Fruit fly (Drosophila melanogaster): Measurements from ENCODE around the gene poe.

poe gene

DNA sequence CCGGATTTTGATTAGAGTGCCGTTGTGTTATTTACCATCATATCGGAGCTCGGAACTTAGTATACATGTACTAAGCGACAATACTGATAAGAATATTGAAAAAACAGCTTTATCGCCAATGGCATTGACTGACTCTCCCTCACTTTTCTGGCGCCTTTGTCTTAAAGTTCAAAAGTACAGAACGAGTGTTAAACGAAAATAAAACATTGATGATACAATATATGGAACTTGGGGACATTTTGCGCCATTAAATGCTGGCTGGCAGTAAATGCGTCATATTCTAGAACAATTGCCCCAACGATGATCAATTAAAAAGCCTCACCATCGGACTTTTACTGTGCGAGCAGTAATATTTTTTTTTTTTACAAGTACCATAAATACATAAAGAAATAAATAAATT, 23.8 kb upstream of the poe start (continued):
- TF ChIP-seq CG11294 (GFP tag; IDR thresholded peaks at IDR 0.05) (no peak), Hr38 (GFP tag; optimal IDR thresholded peaks at IDR 0.05) (no peak), CG9139 (GFP tag; optimal IDR thresholded peaks at IDR 0.05) (peak; percentile 37), CG6276 (GFP tag; optimal IDR thresholded peaks at IDR 0.05) (no peak), CG3032 (tag; optimal IDR thresholded peaks at IDR 0.05) (no peak), CG8119 (GFP tag; IDR thresholded peaks at IDR 0.05) (no peak), CG6792 (GFP tag; optimal IDR thresholded peaks at IDR 0.05) (no peak), topi (GFP tag; optimal IDR thresholded peaks at IDR 0.05) (no peak), Gug (GFP tag; IDR thresholded peaks at IDR 0.05) (no peak), CG15336 (GFP tag; IDR thresholded peaks at IDR 0.05) (no peak), dac (GFP tag; optimal IDR thresholded peaks at IDR 0.05) (no peak)

DNA sequence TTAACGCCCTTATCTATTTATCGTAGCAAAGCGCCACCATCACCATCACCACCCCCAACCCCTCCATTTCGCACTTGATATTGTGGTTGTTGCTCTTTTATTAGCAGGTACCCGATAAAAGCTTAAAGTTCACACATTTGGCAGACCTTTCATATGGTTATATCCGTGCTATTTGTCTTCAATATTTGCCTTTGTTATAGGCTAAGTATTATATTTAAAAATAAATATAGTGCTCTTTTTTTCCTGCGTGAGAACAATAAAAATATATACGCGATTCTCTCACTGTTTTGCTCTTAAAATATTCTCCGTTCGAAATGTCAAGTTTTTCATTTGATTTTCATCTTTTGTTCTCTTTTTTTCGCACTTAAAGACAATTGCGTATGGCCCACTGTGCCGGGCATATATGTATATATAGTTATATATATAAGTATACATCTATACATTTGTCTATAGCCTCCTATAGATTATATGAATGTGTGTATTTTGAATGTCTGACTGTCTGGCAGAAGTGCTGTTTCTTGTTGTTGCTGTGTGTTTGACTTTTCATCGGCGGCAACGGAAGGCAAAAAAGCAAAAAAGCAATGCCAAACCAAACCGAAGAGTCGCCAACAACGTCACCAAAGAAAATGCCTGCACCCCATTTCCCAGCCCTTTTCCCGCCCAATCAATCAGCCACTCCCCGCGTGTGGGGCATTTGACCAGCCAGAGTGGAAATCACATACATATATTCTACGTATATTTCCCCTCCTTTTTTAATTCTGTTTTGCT, 22.8 kb upstream of the poe start:
- TF ChIP-seq Sox15 (GFP tag; optimal IDR thresholded peaks at IDR 0.05) (no peak), Ets21C (GFP tag; optimal IDR thresholded peaks at IDR 0.05) (no peak), dsx (GFP tag; optimal IDR thresholded peaks at IDR 0.05; ENCODE audit: poor library complexity, severe bottlenecking) (no peak), ss (GFP tag; optimal IDR thresholded peaks at IDR 0.05) (no peak), Sox14 (GFP tag; optimal IDR thresholded peaks at IDR 0.05) (no peak), CG10631 (GFP tag; optimal IDR thresholded peaks at IDR 0.05) (no peak), CG3919 (GFP tag; optimal IDR thresholded peaks at IDR 0.05) (no peak), fd59A (GFP tag; optimal IDR thresholded peaks at IDR 0.05) (no peak), CG34406 (GFP tag; optimal IDR thresholded peaks at IDR 0.05) (no peak), CG32006 (GFP tag; optimal IDR thresholded peaks at IDR 0.05) (peak; percentile 42), CG6808 (GFP tag; optimal IDR thresholded peaks at IDR 0.05) (no peak), CG8119 (GFP tag; IDR thresholded peaks at IDR 0.05) (peak; percentile 36; the same call in 2 of the 3 replicates), spab (GFP tag; optimal IDR thresholded peaks at IDR 0.05) (no peak), CG3032 (tag; optimal IDR thresholded peaks at IDR 0.05) (no peak), CG11762 (GFP tag; optimal IDR thresholded peaks at IDR 0.05; ENCODE audit: insufficient read depth) (no peak), CG9139 (GFP tag; optimal IDR thresholded peaks at IDR 0.05) (no peak), CG6276 (GFP tag; optimal IDR thresholded peaks at IDR 0.05) (peak; percentile 19), Gug (GFP tag; IDR thresholded peaks at IDR 0.05) (no peak), fkh (GFP tag; optimal IDR thresholded peaks at IDR 0.05) (peak; percentile 41), Hr4 (GFP tag; optimal IDR thresholded peaks at IDR 0.05) (peak; percentile 7), Smox (GFP tag; optimal IDR thresholded peaks at IDR 0.05) (no peak), svp (GFP tag) (peak; percentile 53), Sox102F (GFP tag; optimal IDR thresholded peaks at IDR 0.05) (no peak), cyc (GFP tag; optimal IDR thresholded peaks at IDR 0.05) (no peak), dac (GFP tag; optimal IDR thresholded peaks at IDR 0.05) (no peak), CG6854 (GFP tag; optimal IDR thresholded peaks at IDR 0.05) (no peak), pdm3 (GFP tag; optimal IDR thresholded peaks at IDR 0.05) (no peak), vri (GFP tag; optimal IDR thresholded peaks at IDR 0.05) (no peak), CG1621 (tag; optimal IDR thresholded peaks at IDR 0.05) (no peak), net (GFP tag; optimal IDR thresholded peaks at IDR 0.05) (no peak), OdsH (GFP tag; optimal IDR thresholded peaks at IDR 0.05) (no peak), achi (GFP tag; optimal IDR thresholded peaks at IDR 0.05) (no peak), CG8632 (GFP tag; optimal IDR thresholded peaks at IDR 0.05) (no peak), eg (GFP tag; IDR thresholded peaks at IDR 0.05) (peak; percentile 57; the same call in 2 of the 3 replicates), CG11294 (GFP tag; IDR thresholded peaks at IDR 0.05) (no peak), Met (GFP tag; optimal IDR thresholded peaks at IDR 0.05) (no peak), esn (GFP tag; optimal IDR thresholded peaks at IDR 0.05) (no peak), Ets96B (tag; optimal IDR thresholded peaks at IDR 0.05) (peak; percentile 4), CG16779 (tag; optimal IDR thresholded peaks at IDR 0.05) (no peak), lz (GFP tag; optimal IDR thresholded peaks at IDR 0.05) (no peak), Blimp-1 (GFP tag; optimal IDR thresholded peaks at IDR 0.05) (no peak), CG8319 (GFP tag; optimal IDR thresholded peaks at IDR 0.05) (no peak), salr (GFP tag; optimal IDR thresholded peaks at IDR 0.05) (no peak), Lpt (GFP tag; optimal IDR thresholded peaks at IDR 0.05) (no peak)

Measured in whole organism, prepupa.